Fruit fly (Drosophila melanogaster): Measurements from ENCODE around the gene gdrd.

dm6 chr3L:14705164-14705563 is 14.0 kb downstream of the gdrd start, which contains the start of gene CG13476:
- no peak for TF ChIP-seq CG14050 (GFP tag; IDR thresholded peaks at IDR 0.05)
- no peak for TF ChIP-seq ftz-f1 (GFP tag; optimal IDR thresholded peaks at IDR 0.05)
- no peak for TF ChIP-seq sna (GFP tag; IDR thresholded peaks at IDR 0.05; ENCODE audit: partially characterized antibody)
- no peak for TF ChIP-seq slp2 (GFP tag; optimal IDR thresholded peaks at IDR 0.05)
- no peak for TF ChIP-seq Hey (tag; optimal IDR thresholded peaks at IDR 0.05)
- no peak for TF ChIP-seq Dek (tag; optimal IDR thresholded peaks at IDR 0.05)
- TF ChIP-seq CG12769 (tag; optimal IDR thresholded peaks at IDR 0.05): no peak
- no peak for TF ChIP-seq unc-4 (GFP tag; IDR thresholded peaks at IDR 0.05; ENCODE audit: partially characterized antibody)
